Worm (Caenorhabditis elegans) whole organism, L1 larva: ENCODE data around the gene cuc-1.

Source experiments
- C04F5.9 ChIP-seq: sonication (generic microtip); optimal IDR thresholded peaks from 2 replicates; lab custom pipeline; 2016; ENCODE audit warnings: missing genetic modification characterization, missing compliant biosample characterization
- C34B4.2 ChIP-seq: sonication (generic microtip); optimal IDR thresholded peaks from 2 replicates; lab custom pipeline; 2017; ENCODE audit warnings: mild to moderate bottlenecking, missing genetic modification characterization, missing compliant biosample characterization
- aha-1 ChIP-seq: fragments of 150-350 bp; optimal IDR thresholded peaks from 2 replicates; lab custom pipeline; 2014; ENCODE audit warnings: missing biosample characterization, missing genetic modification characterization
- blmp-1 ChIP-seq: fragments of 150-350 bp; optimal IDR thresholded peaks from 2 replicates; lab custom pipeline; 2014; ENCODE audit warnings: missing biosample characterization, missing genetic modification characterization
- ceh-8 ChIP-seq: fragments of 200-800 bp; sonication (Bioruptor generic); optimal IDR thresholded peaks from 2 replicates; lab custom pipeline; 2018; ENCODE audit warnings: mild to moderate bottlenecking, missing genetic modification characterization, moderate library complexity, missing compliant biosample characterization
- ceh-82 ChIP-seq, 3 experiments: fragments of 150-350 bp in 1 of 3; sonication (generic microtip) in 2 of 3; optimal IDR thresholded peaks; 2 replicates each; lab custom pipeline; 2014 to 2017; ENCODE audit warnings: missing biosample characterization in 3 of 3, missing genetic modification characterization in 3 of 3
- ceh-88 ChIP-seq: fragments of 200-800 bp; sonication (Bioruptor generic); IDR thresholded peaks from 2 replicates; pipeline ENCODE4 v1.3.6; 2022; ENCODE audit warnings: missing genetic modification characterization, missing compliant biosample characterization
- ceh-90 ChIP-seq: sonication (generic microtip); optimal IDR thresholded peaks from 2 replicates; lab custom pipeline; 2016; ENCODE audit warnings: missing genetic modification characterization, missing compliant biosample characterization
- ces-1 ChIP-seq: fragments of 150-350 bp; optimal IDR thresholded peaks from 2 replicates; lab custom pipeline; 2014; ENCODE audit warnings: missing biosample characterization, missing genetic modification reagents, missing genetic modification characterization
- dpl-1 ChIP-seq, 3 experiments: fragments of 150-350 bp in 2 of 3; sonication (generic microtip) in 1 of 3; optimal IDR thresholded peaks; 2 replicates each; lab custom pipeline; 2014 to 2017; ENCODE audit warnings: missing biosample characterization in 3 of 3, missing genetic modification characterization in 3 of 3, missing genetic modification reagents in 3 of 3
- dsc-1 ChIP-seq: sonication (generic microtip); optimal IDR thresholded peaks from 2 replicates; lab custom pipeline; 2016; ENCODE audit warnings: mild to moderate bottlenecking, missing genetic modification characterization, missing compliant biosample characterization
- efl-1 ChIP-seq, 4 experiments: fragments of 150-350 bp; optimal IDR thresholded peaks in 3 of 4; peaks in 1 of 4; 1 replicate in 1 of 4; 2 replicates in 3 of 4; lab custom pipeline; 2014; ENCODE audit warnings: missing biosample characterization in 2 of 4, missing genetic modification characterization in 2 of 4, missing genetic modification reagents in 2 of 4
- fkh-10 ChIP-seq: sonication (generic microtip); optimal IDR thresholded peaks from 2 replicates; lab custom pipeline; 2017; ENCODE audit warnings: missing biosample characterization, missing genetic modification reagents, missing genetic modification characterization
- fkh-8 ChIP-seq: sonication (generic microtip); optimal IDR thresholded peaks from 2 replicates; lab custom pipeline; 2016; ENCODE audit warnings: mild to moderate bottlenecking, missing genetic modification characterization, missing compliant biosample characterization
- fos-1 ChIP-seq: fragments of 150-350 bp; optimal IDR thresholded peaks from 2 replicates; lab custom pipeline; 2014; ENCODE audit warnings: missing biosample characterization, missing genetic modification characterization
- grh-1 ChIP-seq: fragments of 200-800 bp; sonication (Bioruptor generic); IDR thresholded peaks from 2 replicates; pipeline ENCODE4 v1.3.6; 2022; ENCODE audit warnings: missing genetic modification reagents, missing genetic modification characterization, missing compliant biosample characterization
- hlh-4 ChIP-seq: sonication (generic microtip); optimal IDR thresholded peaks from 2 replicates; lab custom pipeline; 2016; ENCODE audit warnings: mild to moderate bottlenecking, missing genetic modification characterization, missing compliant biosample characterization
- irx-1 ChIP-seq: sonication (generic microtip); optimal IDR thresholded peaks from 2 replicates; lab custom pipeline; 2016; ENCODE audit warnings: missing genetic modification characterization, missing compliant biosample characterization
- isw-1 ChIP-seq: fragments of 200-800 bp; sonication (Bioruptor generic); IDR thresholded peaks from 2 replicates; pipeline ENCODE4 v1.3.6; 2022; ENCODE audit warnings: missing genetic modification characterization, missing compliant biosample characterization
- jun-1 ChIP-seq: fragments of 150-350 bp; optimal IDR thresholded peaks from 2 replicates; lab custom pipeline; 2014; ENCODE audit warnings: missing biosample characterization, missing genetic modification reagents, missing genetic modification characterization
- lin-13 ChIP-seq: fragments of 150-350 bp; optimal IDR thresholded peaks from 2 replicates; lab custom pipeline; 2014; ENCODE audit warnings: missing biosample characterization, missing genetic modification reagents, missing genetic modification characterization
- lir-3 ChIP-seq: sonication (generic microtip); optimal IDR thresholded peaks from 2 replicates; lab custom pipeline; 2016; ENCODE audit warnings: mild to moderate bottlenecking, missing genetic modification characterization, moderate library complexity, missing compliant biosample characterization; ENCODE audit not compliant: poor library complexity
- lsy-2 ChIP-seq, 2 experiments: fragments of 150-350 bp; optimal IDR thresholded peaks; 2 replicates each; lab custom pipeline; 2014; ENCODE audit warnings: missing biosample characterization in 2 of 2, missing genetic modification characterization in 2 of 2
- mdl-1 ChIP-seq, 2 experiments: fragments of 150-350 bp; optimal IDR thresholded peaks; 2 replicates each; lab custom pipeline; 2014 to 2017; ENCODE audit warnings: missing biosample characterization in 2 of 2, missing genetic modification characterization in 2 of 2, inconsistent platforms in 1 of 2
- mef-2 ChIP-seq: fragments of 150-350 bp; optimal IDR thresholded peaks from 2 replicates; lab custom pipeline; 2014; ENCODE audit warnings: missing biosample characterization, missing genetic modification characterization
- nhr-19 ChIP-seq: fragments of 200-800 bp; sonication (Bioruptor generic); conservative IDR thresholded peaks from 2 replicates; pipeline ENCODE4 v1.3.6; 2022; ENCODE audit warnings: missing genetic modification characterization, missing compliant biosample characterization
- nhr-20 ChIP-seq: sonication (generic microtip); optimal IDR thresholded peaks from 2 replicates; lab custom pipeline; 2016; ENCODE audit warnings: mild to moderate bottlenecking, missing genetic modification characterization, missing compliant biosample characterization
- nhr-237 ChIP-seq: fragments of 150-350 bp; optimal IDR thresholded peaks from 2 replicates; lab custom pipeline; 2014; ENCODE audit warnings: missing biosample characterization, missing genetic modification characterization
- nhr-28 ChIP-seq: fragments of 150-350 bp; optimal IDR thresholded peaks from 2 replicates; lab custom pipeline; 2014; ENCODE audit warnings: missing biosample characterization, missing genetic modification characterization
- nhr-85 ChIP-seq: sonication (generic microtip); peaks from one replicate; lab custom pipeline; 2016; ENCODE audit warnings: missing genetic modification characterization, inconsistent platforms, missing compliant biosample characterization
- nhr-90 ChIP-seq: sonication (generic microtip); optimal IDR thresholded peaks from 2 replicates; lab custom pipeline; 2016; ENCODE audit warnings: mild to moderate bottlenecking, missing genetic modification characterization, missing compliant biosample characterization; ENCODE audit not compliant: poor library complexity
- pag-3 ChIP-seq: sonication (generic microtip); optimal IDR thresholded peaks from 2 replicates; lab custom pipeline; 2017; ENCODE audit warnings: missing genetic modification characterization, mild to moderate bottlenecking, missing compliant biosample characterization, antibody characterized with exemption, borderline replicate concordance; ENCODE audit not compliant: insufficient read depth
- pax-3 ChIP-seq: fragments of 200-800 bp; sonication (Bioruptor generic); optimal IDR thresholded peaks from 2 replicates; lab custom pipeline; 2018; ENCODE audit warnings: mild to moderate bottlenecking, missing genetic modification characterization, moderate library complexity, missing compliant biosample characterization
- pqm-1 ChIP-seq: sonication (generic microtip); optimal IDR thresholded peaks from 3 replicates; lab custom pipeline; 2017; ENCODE audit warnings: missing biosample characterization, missing genetic modification characterization
- rnt-1 ChIP-seq: sonication (generic microtip); optimal IDR thresholded peaks from 2 replicates; lab custom pipeline; 2016; ENCODE audit warnings: mild to moderate bottlenecking, missing genetic modification characterization, moderate library complexity, missing compliant biosample characterization
- skn-1 ChIP-seq: fragments of 150-350 bp; optimal IDR thresholded peaks from 2 replicates; lab custom pipeline; 2014; ENCODE audit warnings: missing biosample characterization, missing genetic modification characterization
- sup-37 ChIP-seq: fragments of 200-800 bp; sonication (Bioruptor generic); optimal IDR thresholded peaks from 2 replicates; lab custom pipeline; 2018; ENCODE audit warnings: mild to moderate bottlenecking, missing genetic modification characterization, missing compliant biosample characterization
- tbx-2 ChIP-seq: sonication (generic microtip); optimal IDR thresholded peaks from 2 replicates; lab custom pipeline; 2016; ENCODE audit warnings: missing genetic modification characterization, missing compliant biosample characterization
- tlp-1 ChIP-seq: fragments of 150-350 bp; optimal IDR thresholded peaks from 2 replicates; lab custom pipeline; 2014; ENCODE audit warnings: missing biosample characterization, missing genetic modification characterization
- unc-130 ChIP-seq: fragments of 150-350 bp; optimal IDR thresholded peaks from 2 replicates; lab custom pipeline; 2017; ENCODE audit warnings: missing biosample characterization, missing genetic modification characterization, inconsistent platforms
- unc-62 ChIP-seq: fragments of 150-350 bp; optimal IDR thresholded peaks from 2 replicates; lab custom pipeline; 2014; ENCODE audit warnings: missing biosample characterization, missing genetic modification reagents, missing genetic modification characterization
- unc-86 ChIP-seq: sonication (generic microtip); optimal IDR thresholded peaks from 2 replicates; lab custom pipeline; 2016; ENCODE audit warnings: missing genetic modification characterization, missing compliant biosample characterization
- unc-98 ChIP-seq: fragments of 200-800 bp; sonication (Bioruptor generic); IDR thresholded peaks from 2 replicates; pipeline ENCODE4 v1.3.6; 2022; ENCODE audit warnings: missing genetic modification characterization, missing compliant biosample characterization
- vab-15 ChIP-seq: sonication (generic microtip); optimal IDR thresholded peaks from 2 replicates; lab custom pipeline; 2017; ENCODE audit warnings: missing genotype, mild to moderate bottlenecking, missing genetic modification characterization, missing compliant biosample characterization
- zip-4 ChIP-seq: fragments of 200-800 bp; sonication (Bioruptor generic); optimal IDR thresholded peaks from 2 replicates; lab custom pipeline; 2018; ENCODE audit warnings: mild to moderate bottlenecking, missing genetic modification characterization, moderate library complexity, missing compliant biosample characterization
- ztf-11 ChIP-seq, 2 experiments: sonication (generic microtip); optimal IDR thresholded peaks; 2 replicates each; lab custom pipeline; 2016 to 2017; ENCODE audit warnings: missing genetic modification characterization in 2 of 2, missing biosample characterization in 1 of 2, missing compliant biosample characterization in 1 of 2
- ztf-4 ChIP-seq: fragments of 150-350 bp; optimal IDR thresholded peaks from 2 replicates; lab custom pipeline; 2014; ENCODE audit warnings: missing biosample characterization, missing genetic modification characterization

cuc-1 gene

ce11 chrIII:7891573-7892306 lies 31.0 kb upstream of the cuc-1 start, which contains the start of the genes ZK688.5 and fahd-1 (continued):
- TF ChIP-seq hlh-4 (tag; lab: Kevin White, UChicago) (no peak), nhr-85 (peak; percentile 79), lin-13 (no peak), fkh-8 (peak; percentile 54), ceh-88 (GFP tag; lab: Robert Waterston, UW) (no peak), unc-62 (GFP tag; lab: Kevin White, UChicago) (no peak), unc-86 (tag; lab: Kevin White, UChicago) (peak; percentile 34), tlp-1 (no peak), lsy-2 (tag; optimal IDR thresholded peaks at IDR 0.05; lab: Kevin White, UChicago) (peak; percentile 62 to 77), C04F5.9 (tag; lab: Kevin White, UChicago) (no peak), nhr-90 (tag; lab: Kevin White, UChicago) (peak; percentile 49), tbx-2 (tag; lab: Kevin White, UChicago) (peak; percentile 62), fos-1 (no peak), unc-130 (tag; lab: Kevin White, UChicago) (no peak), grh-1 (GFP tag; lab: Robert Waterston, UW) (no peak), pqm-1 (tag; lab: Kevin White, UChicago) (no peak), efl-1 (optimal IDR thresholded peaks at IDR 0.05; lab: Kevin White, UChicago) (peak; percentile 72 to 77), efl-1 (GFP tag; optimal IDR thresholded peaks at IDR 0.05 in 1 of 2; lab: Kevin White, UChicago) (peak; percentile 27 to 94), ztf-11 (tag; optimal IDR thresholded peaks at IDR 0.05; lab: Kevin White, UChicago) (no peak), fkh-10 (GFP tag; lab: Kevin White, UChicago) (no peak), pax-3 (tag; lab: Kevin White, UChicago) (no peak), mef-2 (no peak), isw-1 (GFP tag; lab: Robert Waterston, UW) (peak; percentile 35; the same call in 1 of the 2 replicates), blmp-1 (tag; lab: Kevin White, UChicago) (peak; percentile 92), dpl-1 (GFP tag; optimal IDR thresholded peaks at IDR 0.05; lab: Kevin White, UChicago) (peak; percentile 43 to 50 (median 49)), irx-1 (tag; lab: Kevin White, UChicago) (no peak), mdl-1 (tag; optimal IDR thresholded peaks at IDR 0.05; lab: Kevin White, UChicago) (peak in 1 of 2 experiments; percentile 82), zip-4 (GFP tag; lab: Kevin White, UChicago) (no peak), ces-1 (no peak), jun-1 (tag; lab: Kevin White, UChicago) (peak; percentile 46), sup-37 (no peak), nhr-19 (GFP tag; lab: Robert Waterston, UW) (peak; percentile 57), ztf-4 (tag; lab: Kevin White, UChicago) (peak; percentile 34), nhr-20 (peak; percentile 72), nhr-237 (tag; lab: Kevin White, UChicago) (peak; percentile 10), dsc-1 (tag; lab: Kevin White, UChicago) (peak; percentile 39), pag-3 (tag; lab: Kevin White, UChicago) (no peak), skn-1 (tag; lab: Kevin White, UChicago) (peak; percentile 76), unc-98 (GFP tag; lab: Robert Waterston, UW) (no peak), aha-1 (tag; lab: Kevin White, UChicago) (no peak), rnt-1 (tag; lab: Kevin White, UChicago) (peak; percentile 71), C34B4.2 (tag; lab: Kevin White, UChicago) (no peak), ceh-8 (GFP tag; lab: Kevin White, UChicago) (peak; percentile 4), vab-15 (tag; lab: Kevin White, UChicago) (no peak), ceh-90 (tag; lab: Kevin White, UChicago) (no peak), ceh-82 (tag; optimal IDR thresholded peaks at IDR 0.05; lab: Kevin White, UChicago) (peak; percentile 5 to 80 (median 47)), lir-3 (tag; lab: Kevin White, UChicago) (no peak), nhr-28 (tag; lab: Kevin White, UChicago) (no peak)
